Fruit fly (Drosophila melanogaster) whole organism, embryonic: ENCODE results near the gene AstC-R1.

Experiments used
- ATbp ChIP-seq: fragments of 200-800 bp; sonication (Bioruptor generic); optimal IDR thresholded peaks from 2 replicates; lab custom pipeline; 2017; ENCODE audit warnings: missing biosample characterization, mild to moderate bottlenecking, missing genetic modification characterization, missing genetic modification reagents
- CG11456 ChIP-seq: fragments of 200-800 bp; sonication (Bioruptor generic); IDR thresholded peaks from 3 replicates; pipeline ENCODE4 v1.3.6; 2022; ENCODE audit warnings: missing biosample characterization, missing genetic modification characterization
- CG12155 ChIP-seq: fragments of 200-800 bp; sonication (Bioruptor generic); optimal IDR thresholded peaks from 3 replicates; lab custom pipeline; 2016; ENCODE audit warnings: missing biosample characterization, missing genetic modification characterization
- CG12769 ChIP-seq: fragments of 200-800 bp; sonication (Bioruptor generic); optimal IDR thresholded peaks from 2 replicates; lab custom pipeline; 2019; ENCODE audit warnings: missing biosample characterization, mild to moderate bottlenecking, missing genetic modification characterization, moderate library complexity
- CG13123 ChIP-seq: fragments of 200-800 bp; sonication (Bioruptor generic); optimal IDR thresholded peaks from 2 replicates; lab custom pipeline; 2016; ENCODE audit warnings: missing biosample characterization, missing genetic modification characterization
- CG14860 ChIP-seq: fragments of 200-800 bp; sonication (Bioruptor generic); IDR thresholded peaks from 3 replicates; pipeline ENCODE4 v1.3.6; 2022; ENCODE audit warnings: missing biosample characterization, missing genetic modification characterization; ENCODE audit not compliant: partially characterized antibody
- CG15479 ChIP-seq: fragments of 200-800 bp; sonication (Bioruptor generic); optimal IDR thresholded peaks from 3 replicates; lab custom pipeline; 2019; ENCODE audit warnings: missing biosample characterization, mild to moderate bottlenecking, missing genetic modification characterization, moderate library complexity
- CG16815 ChIP-seq: fragments of 200-800 bp; sonication (Bioruptor generic); optimal IDR thresholded peaks from 3 replicates; lab custom pipeline; 2017; ENCODE audit warnings: missing biosample characterization, mild to moderate bottlenecking, missing genetic modification characterization
- CG2116 ChIP-seq: fragments of 200-800 bp; sonication (Bioruptor generic); optimal IDR thresholded peaks from 3 replicates; lab custom pipeline; 2018; ENCODE audit warnings: missing biosample characterization, mild to moderate bottlenecking, missing genetic modification characterization
- CG2202 ChIP-seq: fragments of 200-800 bp; sonication (Bioruptor generic); optimal IDR thresholded peaks from 2 replicates; lab custom pipeline; 2018; ENCODE audit warnings: missing biosample characterization, mild to moderate bottlenecking, missing genetic modification characterization
- CG31441 ChIP-seq: fragments of 200-800 bp; sonication (Bioruptor generic); IDR thresholded peaks from 2 replicates; pipeline ENCODE4 v1.3.6; 2022; ENCODE audit warnings: missing biosample characterization, missing genetic modification characterization
- CG34422 ChIP-seq: fragments of 200-800 bp; sonication (Bioruptor generic); IDR thresholded peaks from 3 replicates; pipeline ENCODE4 v1.3.6; 2022; ENCODE audit warnings: missing biosample characterization, missing genetic modification characterization
- CG4730 ChIP-seq: fragments of 200-800 bp; sonication (Bioruptor generic); IDR thresholded peaks from 2 replicates; pipeline ENCODE4 v1.3.6; 2022; ENCODE audit warnings: missing biosample characterization, missing genetic modification characterization
- CG6813 ChIP-seq: fragments of 200-800 bp; sonication (Bioruptor generic); optimal IDR thresholded peaks from 2 replicates; lab custom pipeline; 2017; ENCODE audit warnings: missing biosample characterization, missing genetic modification characterization, mild to moderate bottlenecking, moderate library complexity, missing genetic modification reagents
- CG6854 ChIP-seq: fragments of 200-800 bp; sonication (Bioruptor generic); optimal IDR thresholded peaks from 3 replicates; lab custom pipeline; 2017; ENCODE audit warnings: missing biosample characterization, mild to moderate bottlenecking, missing genetic modification characterization
- CG7357 ChIP-seq: fragments of 200-800 bp; sonication (Bioruptor generic); IDR thresholded peaks from 3 replicates; pipeline ENCODE4 v1.3.6; 2022; ENCODE audit warnings: missing biosample characterization, missing genetic modification characterization
- CG9215 ChIP-seq: fragments of 200-800 bp; sonication (Bioruptor generic); IDR thresholded peaks from 2 replicates; pipeline ENCODE4 v1.3.6; 2022; ENCODE audit warnings: missing biosample characterization, missing genetic modification characterization
- Doc3 ChIP-seq: fragments of 200-800 bp; sonication (Bioruptor generic); IDR thresholded peaks from 3 replicates; pipeline ENCODE4 v1.3.6; 2022; ENCODE audit warnings: missing biosample characterization, missing genetic modification characterization; ENCODE audit not compliant: partially characterized antibody
- Fer1 ChIP-seq: fragments of 200-800 bp; sonication (Bioruptor generic); optimal IDR thresholded peaks from 2 replicates; lab custom pipeline; 2017; ENCODE audit warnings: missing biosample characterization, mild to moderate bottlenecking, missing genetic modification characterization
- Fer3 ChIP-seq: fragments of 200-800 bp; sonication (Bioruptor generic); optimal IDR thresholded peaks from 2 replicates; lab custom pipeline; 2018; ENCODE audit warnings: missing biosample characterization, mild to moderate bottlenecking, missing genetic modification characterization, moderate library complexity
- Hr3 ChIP-seq: fragments of 200-800 bp; sonication (Bioruptor generic); optimal IDR thresholded peaks from 3 replicates; lab custom pipeline; 2016; ENCODE audit warnings: missing biosample characterization, missing genetic modification characterization
- Max ChIP-seq: fragments of 200-800 bp; sonication (Bioruptor generic); optimal IDR thresholded peaks from 2 replicates; lab custom pipeline; 2016; ENCODE audit warnings: missing biosample characterization, mild to moderate bottlenecking, missing genetic modification characterization
- Nf-YC ChIP-seq: fragments of 200-800 bp; optimal IDR thresholded peaks from 3 replicates; lab custom pipeline; 2019; ENCODE audit warnings: missing biosample characterization, mild to moderate bottlenecking, missing genetic modification characterization, moderate library complexity
- Sox100B ChIP-seq: fragments of 200-800 bp; sonication (Bioruptor generic); optimal IDR thresholded peaks from 3 replicates; lab custom pipeline; 2018; ENCODE audit warnings: missing biosample characterization, mild to moderate bottlenecking, missing genetic modification characterization
- bsh ChIP-seq, 2 experiments: fragments of 200-800 bp; sonication (Bioruptor generic); optimal IDR thresholded peaks; 2 replicates each; lab custom pipeline; 2017 to 2018; ENCODE audit warnings: mild to moderate bottlenecking in 2 of 2, missing biosample characterization in 2 of 2, missing genetic modification characterization in 2 of 2, moderate library complexity in 1 of 2
- cato ChIP-seq: fragments of 200-800 bp; sonication (Bioruptor generic); optimal IDR thresholded peaks from 2 replicates; lab custom pipeline; 2016; ENCODE audit warnings: missing biosample characterization, missing genetic modification characterization, borderline replicate concordance
- croc ChIP-seq: fragments of 200-800 bp; sonication (Bioruptor generic); conservative IDR thresholded peaks from 3 replicates; pipeline ENCODE4 v1.3.6; 2022; ENCODE audit warnings: missing biosample characterization, missing genetic modification characterization
- dysf ChIP-seq: fragments of 200-800 bp; sonication (Bioruptor generic); IDR thresholded peaks from 3 replicates; pipeline ENCODE4 v1.3.6; 2022; ENCODE audit warnings: missing biosample characterization, missing genetic modification characterization
- ewg ChIP-seq: fragments of 200-800 bp; sonication (Bioruptor generic); optimal IDR thresholded peaks from 3 replicates; lab custom pipeline; 2017; ENCODE audit warnings: mild to moderate bottlenecking, missing biosample characterization, missing genetic modification reagents, missing genetic modification characterization
- fd102C ChIP-seq: fragments of 200-800 bp; sonication (Bioruptor generic); optimal IDR thresholded peaks from 2 replicates; lab custom pipeline; 2018; ENCODE audit warnings: missing biosample characterization, mild to moderate bottlenecking, missing genetic modification characterization, moderate library complexity
- fru ChIP-seq: fragments of >200 bp; optimal IDR thresholded peaks from 2 replicates; lab custom pipeline; 2017
- gt ChIP-seq: fragments of 200-800 bp; sonication (Bioruptor generic); IDR thresholded peaks from 2 replicates; pipeline ENCODE4 v1.3.6; 2022; ENCODE audit warnings: missing biosample characterization, missing genetic modification characterization
- insv ChIP-seq, 2 experiments: fragments of 200-800 bp; sonication (Bioruptor generic); optimal IDR thresholded peaks; 3 replicates each; lab custom pipeline; 2016 to 2018; ENCODE audit warnings: missing biosample characterization in 2 of 2, missing genetic modification characterization in 2 of 2
- jumu ChIP-seq: fragments of 200-800 bp; sonication (Bioruptor generic); optimal IDR thresholded peaks from 3 replicates; lab custom pipeline; 2016; ENCODE audit warnings: missing biosample characterization, missing genetic modification characterization
- mam ChIP-seq: fragments of 200-800 bp; sonication (Bioruptor generic); optimal IDR thresholded peaks from 3 replicates; lab custom pipeline; 2016; ENCODE audit warnings: missing biosample characterization, missing genetic modification characterization
- prd ChIP-seq, 3 experiments: fragments of >200 bp in 2 of 3; fragments of 200-800 bp in 1 of 3; sonication (Bioruptor generic) in 1 of 3; optimal IDR thresholded peaks in 2 of 3; IDR thresholded peaks in 1 of 3; 2 replicates in 2 of 3; 3 replicates in 1 of 3; pipeline versions ENCODE4 v1.3.6 to Lab custom; 2017 to 2022; ENCODE audit warnings: missing biosample characterization in 1 of 3, missing genetic modification characterization in 1 of 3
- repo ChIP-seq: fragments of 200-800 bp; sonication (Bioruptor generic); optimal IDR thresholded peaks from 2 replicates; lab custom pipeline; 2016; ENCODE audit warnings: missing biosample characterization, missing genetic modification characterization
- scrt ChIP-seq: fragments of 200-800 bp; sonication (Bioruptor generic); optimal IDR thresholded peaks from 2 replicates; lab custom pipeline; 2018; ENCODE audit warnings: missing biosample characterization, mild to moderate bottlenecking, missing genetic modification characterization, moderate library complexity
- shn ChIP-seq: fragments of 200-800 bp; sonication (Bioruptor generic); optimal IDR thresholded peaks from 3 replicates; lab custom pipeline; 2016; ENCODE audit warnings: missing biosample characterization, missing genetic modification characterization
- sim ChIP-seq: fragments of 200-800 bp; sonication (Bioruptor generic); IDR thresholded peaks from 2 replicates; pipeline ENCODE4 v1.3.6; 2022; ENCODE audit warnings: missing biosample characterization, missing genetic modification characterization
- so ChIP-seq: fragments of 200-800 bp; sonication (Bioruptor generic); IDR thresholded peaks from 3 replicates; pipeline ENCODE4 v1.3.6; 2022; ENCODE audit warnings: missing biosample characterization, missing genetic modification characterization
- stc ChIP-seq: fragments of 200-800 bp; sonication (Bioruptor generic); IDR thresholded peaks from 2 replicates; pipeline ENCODE4 v1.3.6; 2022; ENCODE audit warnings: missing biosample characterization, missing genetic modification characterization
- stwl ChIP-seq: fragments of 200-800 bp; sonication (Bioruptor generic); optimal IDR thresholded peaks from 3 replicates; lab custom pipeline; 2018; ENCODE audit warnings: missing biosample characterization, mild to moderate bottlenecking, missing genetic modification characterization, moderate library complexity
- sug ChIP-seq: fragments of 200-800 bp; optimal IDR thresholded peaks from 2 replicates; lab custom pipeline; 2019; ENCODE audit warnings: missing biosample characterization, mild to moderate bottlenecking, missing genetic modification characterization, moderate library complexity
- tll ChIP-seq, 2 experiments: fragments of 200-800 bp in 1 of 2; fragments of >200 bp in 1 of 2; sonication (Bioruptor generic) in 1 of 2; optimal IDR thresholded peaks; 2 replicates each; lab custom pipeline; 2017 to 2019; ENCODE audit warnings: missing biosample characterization in 2 of 2, missing genetic modification characterization in 2 of 2, mild to moderate bottlenecking in 1 of 2, moderate library complexity in 1 of 2
- vnd ChIP-seq: fragments of 200-800 bp; sonication (Bioruptor generic); IDR thresholded peaks from 3 replicates; pipeline ENCODE4 v1.3.6; 2022; ENCODE audit warnings: missing biosample characterization, missing genetic modification characterization; ENCODE audit not compliant: partially characterized antibody
- vvl ChIP-seq: fragments of 200-800 bp; sonication (Bioruptor generic); IDR thresholded peaks from 2 replicates; pipeline ENCODE4 v1.3.6; 2022; ENCODE audit warnings: missing biosample characterization, missing genetic modification characterization
- z ChIP-seq: fragments of 200-800 bp; sonication (Bioruptor generic); IDR thresholded peaks from 3 replicates; pipeline ENCODE4 v1.3.6; 2022; ENCODE audit warnings: missing biosample characterization, missing genetic modification characterization

AstC-R1 gene

DNA sequence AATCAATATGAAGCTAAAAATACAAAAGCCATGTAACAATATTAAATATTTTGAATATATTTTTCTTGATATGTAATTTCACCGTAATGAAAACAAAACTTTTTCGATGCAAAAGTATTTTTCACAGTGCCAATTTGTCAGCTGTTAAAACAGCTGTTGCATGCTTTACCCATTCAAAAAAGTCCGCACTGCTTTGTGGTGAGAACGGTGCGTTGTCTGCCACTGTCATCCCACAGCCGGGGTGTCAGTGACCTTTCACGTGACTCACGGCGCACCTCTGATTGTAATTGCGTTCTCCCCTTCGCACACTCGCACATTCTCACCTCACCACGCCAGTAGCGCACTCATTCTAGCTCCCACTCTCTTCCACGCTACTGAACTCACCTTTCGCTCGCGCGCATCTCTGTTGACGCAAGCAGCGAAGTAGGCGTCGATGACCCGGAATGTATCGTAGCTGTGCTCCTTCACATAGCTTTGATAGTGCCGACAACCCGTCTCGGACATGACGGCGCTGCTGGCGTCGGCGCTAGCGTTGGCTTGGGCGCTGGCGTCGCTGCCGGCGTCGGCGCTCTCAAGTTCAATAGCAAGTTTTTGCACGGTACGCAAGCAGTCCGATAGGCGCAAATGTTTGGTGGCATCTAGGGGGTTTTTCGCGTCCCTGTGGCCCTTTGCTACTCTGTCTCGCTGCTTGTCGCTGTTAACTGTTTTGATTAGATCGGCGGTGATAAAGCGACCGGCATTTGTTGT is 61.1 kb downstream of the AstC-R1 start (continued):
- TF ChIP-seq so (peak; percentile 43; the same call in 1 of the 3 replicates), fd102C (GFP tag; lab: Kevin White, UChicago) (no peak), CG9215 (GFP tag; lab: Robert Waterston, UW) (no peak), CG12155 (no peak), stc (0 out of 2 replicates have a peak, but pooled peaks have one; percentile 33), croc (no peak), mam (peak; percentile 80), vnd (GFP tag; lab: Robert Waterston, UW) (peak; percentile 60), fru (lab: Kevin White, UChicago) (no peak), CG2116 (no peak), CG6813 (GFP tag; lab: Kevin White, UChicago) (no peak), Fer3 (tag; lab: Kevin White, UChicago) (peak; percentile 32), shn (peak; percentile 63), Max (GFP tag; lab: Kevin White, UChicago) (no peak), prd (optimal IDR thresholded peaks at IDR 0.05; lab: Kevin White, UChicago) (no peak), prd (GFP tag; IDR thresholded peaks at IDR 0.05; lab: Robert Waterston, UW) (peak; percentile 49), Doc3 (peak; percentile 74; the same call in 2 of the 3 replicates), bsh (GFP tag; optimal IDR thresholded peaks at IDR 0.05; lab: Kevin White, UChicago) (peak in 1 of 2 experiments; percentile 61), repo (GFP tag; lab: Kevin White, UChicago) (no peak), CG13123 (GFP tag; lab: Kevin White, UChicago) (no peak), CG31441 (GFP tag; lab: Robert Waterston, UW) (peak; percentile 49), sim (GFP tag; lab: Robert Waterston, UW) (no peak), CG12769 (tag; lab: Kevin White, UChicago) (peak; percentile 77), insv (GFP tag; optimal IDR thresholded peaks at IDR 0.05; lab: Kevin White, UChicago) (no peak), ewg (GFP tag; lab: Kevin White, UChicago) (peak; percentile 31), CG34422 (GFP tag; lab: Robert Waterston, UW) (no peak), CG11456 (GFP tag; lab: Robert Waterston, UW) (peak; percentile 66; the same call in 2 of the 3 replicates), CG16815 (no peak), CG4730 (GFP tag; lab: Robert Waterston, UW) (no peak), Nf-YC (tag; lab: Kevin White, UChicago) (no peak), stwl (tag; lab: Kevin White, UChicago) (peak; percentile 66), Hr3 (peak; percentile 23), sug (tag; lab: Kevin White, UChicago) (peak; percentile 72), scrt (GFP tag; lab: Kevin White, UChicago) (peak; percentile 57), gt (no peak), CG7357 (GFP tag; lab: Robert Waterston, UW) (peak; percentile 14; the same call in 1 of the 3 replicates), CG15479 (GFP tag; lab: Kevin White, UChicago) (peak; percentile 89), tll (GFP tag; optimal IDR thresholded peaks at IDR 0.05; lab: Kevin White, UChicago) (peak in 1 of 2 experiments; percentile 19), CG14860 (peak; percentile 9; the same call in 1 of the 3 replicates), vvl (GFP tag; lab: Robert Waterston, UW) (peak; percentile 76), ATbp (GFP tag; lab: Kevin White, UChicago) (no peak), z (GFP tag; lab: Robert Waterston, UW) (0 out of 3 replicates have a peak, but pooled peaks have one; percentile 21), jumu (GFP tag; lab: Kevin White, UChicago) (peak; percentile 25), CG6854 (GFP tag; lab: Kevin White, UChicago) (peak; percentile 20), Sox100B (GFP tag; lab: Kevin White, UChicago) (peak; percentile 39), CG2202 (tag; lab: Kevin White, UChicago) (peak; percentile 13), Fer1 (GFP tag; lab: Kevin White, UChicago) (peak; percentile 35), cato (GFP tag; lab: Kevin White, UChicago) (no peak), dysf (peak; percentile 53; the same call in 1 of the 3 replicates)
